Worm (Caenorhabditis elegans) whole organism, young adult: ENCODE data around the gene T20B12.3.

Experiments used
- B0019.2 ChIP-seq: fragments of 200-800 bp; sonication (Bioruptor generic); conservative IDR thresholded peaks from 2 replicates; pipeline ENCODE4 v1.3.6; 2022; ENCODE audit warnings: missing genetic modification reagents, missing genetic modification characterization, missing compliant biosample characterization
- C17E4.6 ChIP-seq: fragments of 200-800 bp; sonication (Bioruptor generic); IDR thresholded peaks from 2 replicates; pipeline ENCODE4 v1.3.6; 2022; ENCODE audit warnings: missing genetic modification reagents, missing genetic modification characterization, missing compliant biosample characterization
- D2030.7 ChIP-seq: fragments of 200-800 bp; sonication (Bioruptor generic); IDR thresholded peaks from 2 replicates; pipeline ENCODE4 v1.3.6; 2022; ENCODE audit warnings: missing genetic modification reagents, missing genetic modification characterization, missing compliant biosample characterization
- F22D6.2 ChIP-seq: sonication (generic microtip); optimal IDR thresholded peaks from 2 replicates; lab custom pipeline; 2016; ENCODE audit warnings: mild to moderate bottlenecking, missing genetic modification characterization, missing compliant biosample characterization
- F39B2.1 ChIP-seq: fragments of 200-800 bp; sonication (Bioruptor generic); IDR thresholded peaks from 2 replicates; pipeline ENCODE4 v1.3.6; 2022; ENCODE audit warnings: missing genetic modification reagents, missing genetic modification characterization, missing compliant biosample characterization
- F55B11.4 ChIP-seq: sonication (generic microtip); optimal IDR thresholded peaks from 2 replicates; lab custom pipeline; 2016; ENCODE audit warnings: missing compliant biosample characterization, missing genetic modification characterization, borderline replicate concordance; ENCODE audit not compliant: insufficient read depth
- F57A8.1 ChIP-seq: fragments of 200-800 bp; sonication (Bioruptor generic); optimal IDR thresholded peaks from 2 replicates; lab custom pipeline; 2018; ENCODE audit warnings: mild to moderate bottlenecking, missing genetic modification characterization, moderate library complexity, missing compliant biosample characterization
- T07F8.4 ChIP-seq: sonication (generic microtip); optimal IDR thresholded peaks from 2 replicates; lab custom pipeline; 2016; ENCODE audit warnings: mild to moderate bottlenecking, missing genetic modification characterization, moderate library complexity, missing compliant biosample characterization
- T26A5.8 ChIP-seq: sonication (generic microtip); optimal IDR thresholded peaks from 2 replicates; lab custom pipeline; 2016; ENCODE audit warnings: missing genetic modification characterization, missing compliant biosample characterization
- Y53F4B.3 ChIP-seq: fragments of 200-800 bp; sonication (Bioruptor generic); IDR thresholded peaks from 2 replicates; pipeline ENCODE4 v1.3.6; 2022; ENCODE audit warnings: missing genetic modification reagents, missing genetic modification characterization, missing compliant biosample characterization
- Y95B8A.8 ChIP-seq: fragments of 200-800 bp; sonication (Bioruptor generic); IDR thresholded peaks from 2 replicates; pipeline ENCODE4 v1.3.6; 2022; ENCODE audit warnings: missing genetic modification reagents, missing genetic modification characterization, missing compliant biosample characterization
- akir-1 ChIP-seq: fragments of 200-800 bp; sonication (Bioruptor generic); optimal IDR thresholded peaks from 2 replicates; lab custom pipeline; 2018; ENCODE audit warnings: mild to moderate bottlenecking, missing genetic modification characterization, moderate library complexity, missing compliant biosample characterization
- ama-1 ChIP-seq, 3 experiments: fragments of 150-350 bp in 1 of 3; sonication (generic microtip) in 2 of 3; optimal IDR thresholded peaks; 2 replicates each; lab custom pipeline; 2014 to 2018; ENCODE audit warnings: missing biosample characterization in 2 of 3, missing genetic modification characterization in 2 of 3, missing genetic modification reagents in 2 of 3
- aptf-2 ChIP-seq: fragments of 200-800 bp; sonication (Bioruptor generic); conservative IDR thresholded peaks from 2 replicates; pipeline ENCODE4 v1.3.6; 2022; ENCODE audit warnings: missing genetic modification reagents, missing genetic modification characterization, missing compliant biosample characterization
- atf-7 ChIP-seq: sonication (generic microtip); optimal IDR thresholded peaks from 2 replicates; lab custom pipeline; 2017; ENCODE audit warnings: mild to moderate bottlenecking, missing genetic modification characterization, missing compliant biosample characterization
- attf-6 ChIP-seq: fragments of 200-800 bp; sonication (Bioruptor generic); IDR thresholded peaks from 2 replicates; pipeline ENCODE4 v1.3.6; 2022; ENCODE audit warnings: missing genetic modification reagents, missing genetic modification characterization, missing compliant biosample characterization
- chd-7 ChIP-seq: sonication (generic microtip); optimal IDR thresholded peaks from 2 replicates; lab custom pipeline; 2016; ENCODE audit warnings: mild to moderate bottlenecking, missing genetic modification characterization, moderate library complexity, missing compliant biosample characterization
- die-1 ChIP-seq: sonication (generic microtip); optimal IDR thresholded peaks from 2 replicates; lab custom pipeline; 2016; ENCODE audit warnings: missing genotype, mild to moderate bottlenecking, missing genetic modification characterization, missing compliant biosample characterization
- dox-1 ChIP-seq: fragments of 200-800 bp; sonication (Bioruptor generic); IDR thresholded peaks from 2 replicates; pipeline ENCODE4 v1.3.6; 2022; ENCODE audit warnings: missing genetic modification reagents, missing genetic modification characterization, missing compliant biosample characterization
- efl-1 ChIP-seq: fragments of 150-350 bp; optimal IDR thresholded peaks from 2 replicates; lab custom pipeline; 2014; ENCODE audit warnings: missing biosample characterization, missing genetic modification reagents, missing genetic modification characterization
- egl-18 ChIP-seq: fragments of 200-800 bp; sonication (Bioruptor generic); IDR thresholded peaks from 2 replicates; pipeline ENCODE4 v1.3.6; 2022; ENCODE audit warnings: missing genetic modification reagents, missing genetic modification characterization, missing compliant biosample characterization
- egl-44 ChIP-seq: fragments of 200-800 bp; sonication (Bioruptor generic); IDR thresholded peaks from 2 replicates; pipeline ENCODE4 v1.3.6; 2022; ENCODE audit warnings: missing genetic modification reagents, missing genetic modification characterization, missing compliant biosample characterization
- gei-17 ChIP-seq: fragments of 200-800 bp; sonication (Bioruptor generic); optimal IDR thresholded peaks from 2 replicates; lab custom pipeline; 2018; ENCODE audit warnings: mild to moderate bottlenecking, missing genetic modification characterization, missing compliant biosample characterization
- him-1 ChIP-seq: sonication (generic microtip); optimal IDR thresholded peaks from 2 replicates; lab custom pipeline; 2016; ENCODE audit warnings: missing genotype, missing genetic modification reagents, missing genetic modification characterization, missing compliant biosample characterization
- hrde-1 ChIP-seq: sonication (generic microtip); optimal IDR thresholded peaks from 2 replicates; lab custom pipeline; 2016; ENCODE audit warnings: missing genetic modification characterization, mild to moderate bottlenecking, missing compliant biosample characterization, moderate library complexity, missing genotype, missing genetic modification reagents, borderline replicate concordance
- lag-1 ChIP-seq: fragments of 200-800 bp; sonication (Bioruptor generic); IDR thresholded peaks from 2 replicates; pipeline ENCODE4 v1.3.6; 2022; ENCODE audit warnings: missing genetic modification reagents, missing genetic modification characterization, missing compliant biosample characterization
- let-526 ChIP-seq: fragments of 200-800 bp; sonication (Bioruptor generic); IDR thresholded peaks from 2 replicates; pipeline ENCODE4 v1.3.6; 2022; ENCODE audit warnings: missing genetic modification reagents, missing genetic modification characterization, missing compliant biosample characterization
- let-607 ChIP-seq, 2 experiments: fragments of 200-800 bp in 1 of 2; sonication (Bioruptor generic) in 1 of 2; sonication (generic microtip) in 1 of 2; optimal IDR thresholded peaks; 2 replicates each; lab custom pipeline; 2016 to 2018; ENCODE audit warnings: mild to moderate bottlenecking in 2 of 2, missing compliant biosample characterization in 2 of 2, missing genetic modification characterization in 2 of 2, moderate library complexity in 2 of 2, missing genotype in 1 of 2
- lsl-1 ChIP-seq: fragments of 200-800 bp; sonication (Bioruptor generic); optimal IDR thresholded peaks from 2 replicates; lab custom pipeline; 2018; ENCODE audit warnings: mild to moderate bottlenecking, missing genetic modification characterization, moderate library complexity, missing compliant biosample characterization
- madf-8 ChIP-seq: fragments of 200-800 bp; sonication (Bioruptor generic); conservative IDR thresholded peaks from 2 replicates; pipeline ENCODE4 v1.3.6; 2022; ENCODE audit warnings: missing genetic modification reagents, missing genetic modification characterization, missing compliant biosample characterization
- mcd-1 ChIP-seq: fragments of 200-800 bp; sonication (Bioruptor generic); IDR thresholded peaks from 2 replicates; pipeline ENCODE4 v1.3.6; 2022; ENCODE audit warnings: missing genetic modification reagents, missing genetic modification characterization, missing compliant biosample characterization
- nfya-1 ChIP-seq: sonication (generic microtip); optimal IDR thresholded peaks from 2 replicates; lab custom pipeline; 2017; ENCODE audit warnings: antibody characterized with exemption, missing compliant biosample characterization, missing genetic modification characterization, borderline replicate concordance; ENCODE audit not compliant: insufficient read depth
- nfya-2 ChIP-seq: fragments of 200-800 bp; sonication (Bioruptor generic); IDR thresholded peaks from 2 replicates; pipeline ENCODE4 v1.3.6; 2022; ENCODE audit warnings: missing genetic modification reagents, missing genetic modification characterization, missing compliant biosample characterization
- nhr-27 ChIP-seq: fragments of 200-800 bp; sonication (Bioruptor generic); optimal IDR thresholded peaks from 2 replicates; lab custom pipeline; 2018; ENCODE audit warnings: mild to moderate bottlenecking, missing genetic modification characterization, moderate library complexity, missing compliant biosample characterization
- nhr-80 ChIP-seq: sonication (generic microtip); optimal IDR thresholded peaks from 2 replicates; lab custom pipeline; 2016; ENCODE audit warnings: missing genetic modification characterization, missing compliant biosample characterization
- pbrm-1 ChIP-seq: fragments of 200-800 bp; sonication (Bioruptor generic); IDR thresholded peaks from 2 replicates; pipeline ENCODE4 v1.3.6; 2022; ENCODE audit warnings: missing genetic modification reagents, missing genetic modification characterization, missing compliant biosample characterization
- rcor-1 ChIP-seq: fragments of 200-800 bp; sonication (Bioruptor generic); IDR thresholded peaks from 2 replicates; pipeline ENCODE4 v1.3.6; 2022; ENCODE audit warnings: missing genetic modification reagents, missing genetic modification characterization, missing compliant biosample characterization
- repo-1 ChIP-seq: sonication (generic microtip); optimal IDR thresholded peaks from 2 replicates; lab custom pipeline; 2017; ENCODE audit warnings: mild to moderate bottlenecking, missing genetic modification characterization, missing compliant biosample characterization
- rpc-1 ChIP-seq, 2 experiments: fragments of 150-350 bp in 1 of 2; sonication (generic microtip) in 1 of 2; optimal IDR thresholded peaks; 2 replicates each; lab custom pipeline; 2014 to 2018; ENCODE audit warnings: missing biosample characterization in 1 of 2, missing genetic modification characterization in 1 of 2, missing genetic modification reagents in 1 of 2, missing genotype in 1 of 2
- snpc-3.4 ChIP-seq: sonication (generic microtip); optimal IDR thresholded peaks from 2 replicates; lab custom pipeline; 2017; ENCODE audit warnings: missing genetic modification characterization, mild to moderate bottlenecking, missing compliant biosample characterization, antibody characterized with exemption, moderate library complexity, missing genotype, missing genetic modification reagents
- snpc-4 ChIP-seq, 5 experiments: fragments of 150-350 bp in 1 of 5; sonication (generic microtip) in 4 of 5; optimal IDR thresholded peaks; 2 replicates each; lab custom pipeline; 2014 to 2018; ENCODE audit warnings: missing genetic modification characterization in 5 of 5, missing biosample characterization in 3 of 5, antibody characterized with exemption in 2 of 5, mild to moderate bottlenecking in 2 of 5, missing compliant biosample characterization in 2 of 5, missing genotype in 2 of 5, moderate library complexity in 2 of 5, missing genetic modification reagents in 1 of 5
- tbx-9 ChIP-seq: sonication (generic microtip); optimal IDR thresholded peaks from 2 replicates; lab custom pipeline; 2016; ENCODE audit warnings: borderline replicate concordance, missing genetic modification characterization, inconsistent platforms, missing compliant biosample characterization
- unc-130 ChIP-seq: sonication (generic microtip); optimal IDR thresholded peaks from 2 replicates; lab custom pipeline; 2016; ENCODE audit warnings: missing genetic modification reagents, missing genetic modification characterization, missing compliant biosample characterization
- zfh-2 ChIP-seq: fragments of 200-800 bp; sonication (Bioruptor generic); conservative IDR thresholded peaks from 2 replicates; pipeline ENCODE4 v1.3.6; 2022; ENCODE audit warnings: missing genetic modification reagents, missing genetic modification characterization, missing compliant biosample characterization
- ztf-18 ChIP-seq: sonication (generic microtip); optimal IDR thresholded peaks from 2 replicates; lab custom pipeline; 2016; ENCODE audit warnings: missing genotype, mild to moderate bottlenecking, missing genetic modification characterization, missing compliant biosample characterization
- ztf-28 ChIP-seq: fragments of 200-800 bp; sonication (Bioruptor generic); IDR thresholded peaks from 2 replicates; pipeline ENCODE4 v1.3.6; 2022; ENCODE audit warnings: missing genetic modification reagents, missing genetic modification characterization, missing compliant biosample characterization
- ztf-3 ChIP-seq: fragments of 200-800 bp; sonication (Bioruptor generic); optimal IDR thresholded peaks from 2 replicates; lab custom pipeline; 2018; ENCODE audit warnings: mild to moderate bottlenecking, missing genetic modification characterization, missing compliant biosample characterization

The T20B12.3 gene

DNA sequence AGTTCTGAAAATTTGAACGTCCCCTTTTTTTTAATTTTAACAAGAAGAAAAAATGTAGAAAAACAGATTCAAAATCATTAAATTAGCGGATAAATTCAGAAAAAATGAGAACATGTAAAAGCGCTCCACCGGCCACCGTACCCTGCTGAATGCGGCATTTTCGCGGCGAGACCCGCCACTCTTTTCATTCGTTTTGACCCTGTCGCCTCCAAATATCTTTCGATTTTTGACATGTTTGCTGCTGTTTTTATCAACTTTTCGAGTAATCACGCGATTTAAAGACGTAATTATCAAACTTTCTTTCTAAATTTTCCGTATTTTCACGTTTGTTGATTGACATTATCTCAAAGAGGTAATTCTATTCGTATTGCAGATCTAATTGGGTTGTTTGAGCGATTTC, 45.7 kb upstream of the T20B12.3 start, which contains the start of gene gsp-2 (continued):
- peak; percentile 87 for TF ChIP-seq dox-1
- TF ChIP-seq ama-1 (optimal IDR thresholded peaks at IDR 0.05; lab: Kevin White, UChicago) = no peak
- no peak for TF ChIP-seq ama-1 (GFP tag; optimal IDR thresholded peaks at IDR 0.05; lab: Kevin White, UChicago)
- TF ChIP-seq madf-8 (GFP tag; lab: Robert Waterston, UW) = 0 out of 2 replicates have a peak, but pooled peaks have one; percentile 22
- TF ChIP-seq him-1 (tag; lab: Kevin White, UChicago) = no peak
- TF ChIP-seq rcor-1 (GFP tag; lab: Robert Waterston, UW) = no peak
- 0 out of 2 replicates have a peak, but pooled peaks have one; percentile 39 for TF ChIP-seq Y95B8A.8 (GFP tag; lab: Robert Waterston, UW)
- TF ChIP-seq T26A5.8 (tag; lab: Kevin White, UChicago) = no peak
- TF ChIP-seq snpc-4 (GFP tag; optimal IDR thresholded peaks at IDR 0.05; lab: Kevin White, UChicago) = no peak
- TF ChIP-seq snpc-4 (tag; optimal IDR thresholded peaks at IDR 0.05; lab: Kevin White, UChicago) = peak in 3 of 4 experiments; percentile 10 to 45 (median 35)
- no peak for TF ChIP-seq die-1 (tag; lab: Kevin White, UChicago)
- peak; percentile 51 for TF ChIP-seq atf-7 (tag; lab: Kevin White, UChicago)
- TF ChIP-seq zfh-2 (GFP tag; lab: Robert Waterston, UW) = peak; percentile 61; the same call in 1 of the 2 replicates
- no peak for TF ChIP-seq C17E4.6 (GFP tag; lab: Robert Waterston, UW)
- TF ChIP-seq nfya-1 (tag; lab: Kevin White, UChicago) = no peak
- peak; percentile 87 for TF ChIP-seq lsl-1 (GFP tag; lab: Kevin White, UChicago)
- no peak for TF ChIP-seq ztf-28 (GFP tag; lab: Robert Waterston, UW)
- no peak for TF ChIP-seq T07F8.4
- no peak for TF ChIP-seq F57A8.1 (GFP tag; lab: Kevin White, UChicago)
- no peak for TF ChIP-seq let-526
- no peak for TF ChIP-seq nhr-27 (tag; lab: Kevin White, UChicago)
- no peak for TF ChIP-seq chd-7
- no peak for TF ChIP-seq attf-6 (GFP tag; lab: Robert Waterston, UW)
- TF ChIP-seq efl-1 (GFP tag; lab: Kevin White, UChicago) = peak; percentile 67
- no peak for TF ChIP-seq unc-130 (GFP tag; lab: Kevin White, UChicago)
- TF ChIP-seq nfya-2 (GFP tag; lab: Robert Waterston, UW) = no peak
- TF ChIP-seq rpc-1 (optimal IDR thresholded peaks at IDR 0.05; lab: Kevin White, UChicago) = no peak
- TF ChIP-seq rpc-1 (tag; optimal IDR thresholded peaks at IDR 0.05; lab: Kevin White, UChicago) = no peak
- TF ChIP-seq ztf-3 (GFP tag; lab: Kevin White, UChicago) = no peak
- TF ChIP-seq snpc-3.4 (tag; lab: Kevin White, UChicago) = peak; percentile 43
- no peak for TF ChIP-seq lag-1 (GFP tag; lab: Robert Waterston, UW)
- no peak; the same call in 1 of the 2 replicates for TF ChIP-seq pbrm-1 (GFP tag; lab: Robert Waterston, UW)
- TF ChIP-seq repo-1 = no peak
- no peak for TF ChIP-seq F55B11.4 (tag; lab: Kevin White, UChicago)
- TF ChIP-seq F39B2.1 = no peak
- TF ChIP-seq mcd-1 (GFP tag; lab: Robert Waterston, UW) = peak; percentile 84
- no peak for TF ChIP-seq hrde-1 (tag; lab: Kevin White, UChicago)
- no peak for TF ChIP-seq egl-44 (GFP tag; lab: Robert Waterston, UW)
- no peak for TF ChIP-seq F22D6.2
- TF ChIP-seq ztf-18 (tag; lab: Kevin White, UChicago) = peak; percentile 47
- TF ChIP-seq gei-17 (GFP tag; lab: Kevin White, UChicago) = no peak
- TF ChIP-seq tbx-9 (tag; lab: Kevin White, UChicago) = no peak
- TF ChIP-seq nhr-80 = peak; percentile 84
- TF ChIP-seq B0019.2 (GFP tag; lab: Robert Waterston, UW) = no peak
- TF ChIP-seq aptf-2 = no peak
- TF ChIP-seq akir-1 (GFP tag; lab: Kevin White, UChicago) = no peak
- TF ChIP-seq Y53F4B.3 (GFP tag; lab: Robert Waterston, UW) = no peak
- peak; percentile 59 to 76 for TF ChIP-seq let-607 (tag; optimal IDR thresholded peaks at IDR 0.05; lab: Kevin White, UChicago)
- TF ChIP-seq egl-18 (GFP tag; lab: Robert Waterston, UW) = no peak
- no peak; the same call in 1 of the 2 replicates for TF ChIP-seq D2030.7 (GFP tag; lab: Robert Waterston, UW)
